Worm (Caenorhabditis elegans): Measurements from ENCODE around the gene rga-5.

The rga-5 gene

DNA sequence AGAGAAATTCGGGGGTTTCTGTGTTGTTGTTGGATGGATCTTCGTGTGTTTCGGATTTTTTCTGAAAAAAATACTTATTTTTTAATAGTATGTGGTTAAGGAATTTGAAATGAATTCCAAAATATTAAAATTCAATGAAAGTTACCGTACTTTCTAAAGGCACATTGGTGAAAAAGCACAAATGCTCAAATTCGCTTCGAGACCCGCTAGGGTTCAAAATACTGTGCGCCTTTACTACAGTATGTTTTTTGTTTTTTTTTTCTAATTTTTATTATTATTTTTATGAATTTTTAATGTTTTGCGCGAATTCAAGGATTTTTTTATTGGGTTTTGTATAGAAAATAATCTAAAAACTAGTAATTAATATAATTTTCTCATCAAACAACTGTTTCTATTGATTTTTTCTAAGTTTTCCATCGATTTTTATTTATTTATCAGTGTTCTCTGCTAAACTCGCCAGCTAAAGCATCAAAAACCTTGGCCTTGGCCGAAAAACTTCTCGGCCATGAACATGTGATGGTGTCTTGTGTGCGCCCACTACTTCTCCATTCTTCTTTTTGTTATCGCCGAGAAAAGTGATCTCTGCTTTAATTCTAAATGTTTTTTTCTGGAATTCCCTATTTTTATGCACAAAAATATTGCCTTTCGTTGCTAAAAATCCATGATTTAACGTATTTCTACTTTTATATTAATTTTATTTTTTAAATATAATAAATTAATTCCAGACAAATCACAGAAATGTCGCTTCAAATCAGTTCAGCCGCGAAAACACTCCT lies 44.3 kb upstream of the rga-5 start, which contains the start of gene iscu-1 (continued):
- TF ChIP-seq ceh-82 (tag; optimal IDR thresholded peaks at IDR 0.05), result peak in 1 of 3 experiments; percentile 38
- TF ChIP-seq dpl-1 (GFP tag; optimal IDR thresholded peaks at IDR 0.05), result peak; percentile 21 to 59 (median 49)
- TF ChIP-seq elt-3 (tag; optimal IDR thresholded peaks at IDR 0.05), result peak in 1 of 6 experiments; percentile 13
- no peak for TF ChIP-seq nhr-76 (tag; optimal IDR thresholded peaks at IDR 0.05)
- peak; percentile 34 for TF ChIP-seq fkh-8 (tag; optimal IDR thresholded peaks at IDR 0.05)
- no peak for TF ChIP-seq ama-1 (optimal IDR thresholded peaks at IDR 0.05)
- TF ChIP-seq zag-1 (tag; optimal IDR thresholded peaks at IDR 0.05), result no peak
- no peak for TF ChIP-seq Y116A8C.19 (tag; optimal IDR thresholded peaks at IDR 0.05; ENCODE audit: borderline replicate concordance)
- peak in 1 of 2 experiments; percentile 1 for TF ChIP-seq mdl-1 (tag; optimal IDR thresholded peaks at IDR 0.05)
- peak; percentile 36 for TF ChIP-seq lin-15B (tag; optimal IDR thresholded peaks at IDR 0.05)
- no peak for TF ChIP-seq ets-5 (GFP tag; IDR thresholded peaks at IDR 0.05)
- no peak for TF ChIP-seq tlp-1 (tag; optimal IDR thresholded peaks at IDR 0.05)
- peak; percentile 16 for TF ChIP-seq egl-13 (tag; optimal IDR thresholded peaks at IDR 0.05)
- TF ChIP-seq mep-1 (tag; optimal IDR thresholded peaks at IDR 0.05), result peak; percentile 48
- no peak for TF ChIP-seq snpc-4 (tag; optimal IDR thresholded peaks at IDR 0.05)
- peak; percentile 57 for TF ChIP-seq nhr-71 (tag; optimal IDR thresholded peaks at IDR 0.05)
- TF ChIP-seq aly-2 (tag; optimal IDR thresholded peaks at IDR 0.05), result no peak

DNA sequence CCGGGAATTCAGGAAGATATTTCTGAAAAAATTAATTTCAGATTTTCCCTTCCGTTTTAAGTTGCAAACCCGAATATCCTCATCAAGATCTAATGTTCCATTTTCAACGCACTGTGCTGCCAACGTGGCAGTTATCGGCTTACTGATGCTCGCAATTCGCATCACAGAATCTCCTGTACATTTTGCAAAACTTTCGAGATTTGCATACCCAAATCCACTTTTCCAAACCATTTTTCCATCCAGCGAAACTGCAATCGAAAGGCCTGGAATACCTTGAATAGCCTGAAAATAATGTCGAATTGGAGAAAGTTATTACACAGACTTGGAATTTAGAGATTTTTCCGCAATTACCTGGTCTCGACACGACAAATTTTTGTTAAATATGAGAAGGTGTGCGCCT lies 42.9 kb upstream of the rga-5 start:
- TF ChIP-seq ztf-4 (tag; optimal IDR thresholded peaks at IDR 0.05), result no peak
- no peak for TF ChIP-seq nhr-20 (tag; optimal IDR thresholded peaks at IDR 0.05)
- TF ChIP-seq elt-2 (tag; optimal IDR thresholded peaks at IDR 0.05), result peak; percentile 10
- peak in 1 of 2 experiments; percentile 1 for TF ChIP-seq lin-35 (GFP tag; optimal IDR thresholded peaks at IDR 0.05)
- no peak for TF ChIP-seq lin-14 (GFP tag; optimal IDR thresholded peaks at IDR 0.05)
- TF ChIP-seq dsc-1 (tag; optimal IDR thresholded peaks at IDR 0.05), result no peak
- TF ChIP-seq C16A3.4 (tag; optimal IDR thresholded peaks at IDR 0.05), result no peak
- TF ChIP-seq nhr-85 (tag), result peak; percentile 57
- no peak for TF ChIP-seq ceh-82 (tag; optimal IDR thresholded peaks at IDR 0.05)
- TF ChIP-seq nhr-90 (tag; optimal IDR thresholded peaks at IDR 0.05; ENCODE audit: poor library complexity), result peak; percentile 9

DNA sequence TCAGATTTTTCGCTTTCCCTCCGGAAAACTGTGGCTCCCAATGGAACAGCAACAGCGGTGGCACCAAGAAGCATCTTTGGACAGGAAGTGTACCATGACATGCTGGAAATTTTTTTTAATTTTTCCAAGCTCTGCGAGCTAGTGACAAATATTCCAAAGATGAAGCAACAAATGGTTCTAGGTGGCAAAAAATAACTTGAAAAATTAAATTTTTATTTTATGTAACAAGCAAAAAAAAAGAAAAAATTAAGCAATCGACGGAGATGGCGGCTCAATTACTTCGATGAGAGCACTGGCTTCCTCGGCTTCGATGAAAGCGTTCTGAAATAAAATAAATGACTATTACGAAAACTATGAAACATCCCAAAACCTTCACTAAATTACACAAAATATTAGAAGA lies 42.1 kb upstream of the rga-5 start, which contains the start of gene lact-9:
Gene lact-9 (minus strand): TSS at position 101 of the 400 bp plus-strand sequence.
- TF ChIP-seq fkh-8 (tag; optimal IDR thresholded peaks at IDR 0.05) (no peak), ceh-82 (tag; optimal IDR thresholded peaks at IDR 0.05) (no peak), tlp-1 (tag; optimal IDR thresholded peaks at IDR 0.05) (no peak), zip-4 (GFP tag; optimal IDR thresholded peaks at IDR 0.05) (no peak), ceh-88 (GFP tag; IDR thresholded peaks at IDR 0.05) (no peak), lsy-2 (tag; optimal IDR thresholded peaks at IDR 0.05) (no peak), hlh-17 (GFP tag; optimal IDR thresholded peaks at IDR 0.05; ENCODE audit: borderline replicate concordance) (no peak)

DNA sequence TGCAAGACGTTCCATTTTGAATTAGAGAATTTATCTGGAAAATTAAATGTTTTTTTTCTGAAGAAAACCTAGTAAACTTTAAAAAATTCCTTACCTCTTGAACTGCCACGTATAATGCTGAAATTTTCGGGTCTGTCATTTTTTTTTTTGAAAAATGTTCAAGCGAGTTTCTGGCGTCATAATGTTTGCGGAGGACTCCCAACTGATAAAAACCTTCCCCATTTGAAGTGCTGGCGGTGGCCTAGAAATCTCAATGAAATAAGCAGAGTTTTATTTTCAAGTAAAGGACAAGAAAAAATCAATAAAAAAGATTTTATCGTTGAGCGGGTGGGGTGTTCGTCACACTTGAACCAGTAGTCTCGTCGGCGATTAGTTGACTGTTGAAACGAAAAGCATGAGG lies 41.0 kb upstream of the rga-5 start, which contains the start of gene icap-1:
Gene icap-1 (minus strand): TSS at position 272 of the 400 bp plus-strand sequence.
- TF ChIP-seq lin-14 (GFP tag; optimal IDR thresholded peaks at IDR 0.05) (peak; percentile 17), lsy-2 (tag; optimal IDR thresholded peaks at IDR 0.05) (peak in 1 of 2 experiments; percentile 28), lin-35 (GFP tag; optimal IDR thresholded peaks at IDR 0.05) (no peak), dpl-1 (GFP tag; optimal IDR thresholded peaks at IDR 0.05) (peak in 1 of 3 experiments; percentile 12)

DNA sequence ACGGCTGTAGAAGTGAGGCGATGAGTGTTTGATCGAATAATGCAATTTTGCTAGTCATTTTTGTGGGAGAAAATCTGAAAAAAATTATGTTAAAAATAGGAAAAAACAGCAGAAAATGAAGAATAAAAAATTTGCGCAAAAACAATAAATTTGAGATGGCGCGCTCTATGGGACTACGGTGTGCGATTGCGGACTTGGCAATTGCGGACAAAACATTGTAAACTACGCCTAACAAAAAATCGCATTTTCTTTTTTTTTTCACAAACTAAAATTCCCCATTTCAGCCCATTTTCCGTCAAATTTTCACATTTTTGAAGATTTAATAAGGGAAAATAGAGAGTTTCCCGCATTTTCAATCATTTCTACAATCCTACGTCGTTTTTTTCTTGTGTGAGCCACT lies 39.0 kb upstream of the rga-5 start, which contains the start of the genes sas-6 and Y45F10D.7:
Gene sas-6 (minus strand): TSS at position 80 of the 400 bp plus-strand sequence.
Gene Y45F10D.7 (plus strand): TSS at position 256 of the 400 bp plus-strand sequence.
- no peak for TF ChIP-seq unc-98 (GFP tag; IDR thresholded peaks at IDR 0.05)
- TF ChIP-seq lir-3 (tag; optimal IDR thresholded peaks at IDR 0.05; ENCODE audit: poor library complexity), result no peak
- no peak for TF ChIP-seq nhr-84 (tag; optimal IDR thresholded peaks at IDR 0.05)
- no peak for TF ChIP-seq nhr-19 (GFP tag; conservative IDR thresholded peaks at IDR 0.05)
- TF ChIP-seq nhr-77 (tag; optimal IDR thresholded peaks at IDR 0.05), result peak; percentile 6
- TF ChIP-seq pax-3 (tag; optimal IDR thresholded peaks at IDR 0.05), result peak; percentile 18
- TF ChIP-seq lin-13 (GFP tag; optimal IDR thresholded peaks at IDR 0.05), result peak; percentile 59
- TF ChIP-seq C04F5.9 (tag; optimal IDR thresholded peaks at IDR 0.05), result peak; percentile 32
- TF ChIP-seq alr-1 (tag; optimal IDR thresholded peaks at IDR 0.05; ENCODE audit: borderline replicate concordance), result no peak
- no peak for TF ChIP-seq mab-9 (GFP tag; IDR thresholded peaks at IDR 0.05)
- TF ChIP-seq nhr-90 (tag; optimal IDR thresholded peaks at IDR 0.05; ENCODE audit: poor library complexity), result peak; percentile 14
- TF ChIP-seq irx-1 (tag; optimal IDR thresholded peaks at IDR 0.05), result peak; percentile 4
- TF ChIP-seq mep-1 (tag; optimal IDR thresholded peaks at IDR 0.05), result peak; percentile 60
- TF ChIP-seq fos-1 (tag; optimal IDR thresholded peaks at IDR 0.05), result peak; percentile 60
- TF ChIP-seq mdl-1 (tag; optimal IDR thresholded peaks at IDR 0.05), result peak in 1 of 2 experiments; percentile 43
- peak; percentile 69 for TF ChIP-seq rnt-1 (tag; optimal IDR thresholded peaks at IDR 0.05)
- peak; percentile 51 for TF ChIP-seq fkh-8 (tag; optimal IDR thresholded peaks at IDR 0.05)

Data from whole organism, L1 larva.